Fruit fly (Drosophila melanogaster): Measurements from ENCODE around the gene CG12229.

CG12229 gene

DNA sequence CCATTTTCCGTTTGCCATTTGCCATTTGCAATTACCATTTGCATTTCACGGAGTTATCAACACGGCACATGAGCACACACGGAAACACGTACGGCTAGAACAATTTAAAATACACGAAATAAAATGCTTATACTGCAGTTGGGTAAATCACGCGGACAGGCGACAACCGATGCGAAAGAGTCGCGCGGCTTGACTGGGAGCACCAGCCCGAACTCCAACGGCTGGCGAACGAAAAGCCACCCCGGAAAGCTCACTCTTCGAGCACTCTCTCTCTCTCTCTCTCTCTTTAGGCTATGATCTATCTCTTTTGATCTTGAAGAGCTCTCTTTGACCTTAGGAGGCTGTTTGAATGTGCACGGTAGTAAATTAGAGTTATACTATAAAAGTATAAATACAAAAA is 14.9 kb downstream of the CG12229 start, which contains the start of gene blot (continued):
- TF ChIP-seq tll (GFP tag; optimal IDR thresholded peaks at IDR 0.05) (no peak), CG7987 (GFP tag; optimal IDR thresholded peaks at IDR 0.05) (no peak), Scr (GFP tag; IDR thresholded peaks at IDR 0.05; ENCODE audit: partially characterized antibody) (no peak), sc (optimal IDR thresholded peaks at IDR 0.05) (no peak), sc (GFP tag; optimal IDR thresholded peaks at IDR 0.05) (no peak), nom (GFP tag; optimal IDR thresholded peaks at IDR 0.05) (peak; percentile 52), Hr39 (optimal IDR thresholded peaks at IDR 0.05) (no peak), fu2 (GFP tag; optimal IDR thresholded peaks at IDR 0.05) (no peak), CG14014 (GFP tag; IDR thresholded peaks at IDR 0.05) (peak; percentile 39; the same call in 1 of the 2 replicates), CG12071 (GFP tag; optimal IDR thresholded peaks at IDR 0.05) (peak; percentile 5), CG10462 (GFP tag; optimal IDR thresholded peaks at IDR 0.05) (no peak), ATbp (GFP tag; optimal IDR thresholded peaks at IDR 0.05) (no peak), CG9876 (GFP tag; optimal IDR thresholded peaks at IDR 0.05) (no peak), CG1233 (GFP tag; optimal IDR thresholded peaks at IDR 0.05) (no peak), toy (GFP tag; IDR thresholded peaks at IDR 0.05) (no peak), CG7928 (GFP tag; optimal IDR thresholded peaks at IDR 0.05) (no peak), lola (GFP tag; optimal IDR thresholded peaks at IDR 0.05) (no peak), sd (tag; optimal IDR thresholded peaks at IDR 0.05) (no peak), abd-A (tag; optimal IDR thresholded peaks at IDR 0.05) (no peak), zen (tag; optimal IDR thresholded peaks at IDR 0.05) (no peak), Hr3 (GFP tag; optimal IDR thresholded peaks at IDR 0.05) (no peak), CG17186 (GFP tag; optimal IDR thresholded peaks at IDR 0.05) (no peak), Tbp (GFP tag; optimal IDR thresholded peaks at IDR 0.05) (no peak), Atf-2 (GFP tag; optimal IDR thresholded peaks at IDR 0.05) (no peak), CG17912 (GFP tag; optimal IDR thresholded peaks at IDR 0.05) (no peak), Nf-YA (GFP tag; IDR thresholded peaks at IDR 0.05) (no peak), Awh (GFP tag; IDR thresholded peaks at IDR 0.05) (0 out of 2 replicates have a peak, but pooled peaks have one; percentile 17), Ssrp (tag; optimal IDR thresholded peaks at IDR 0.05) (no peak), Dbx (GFP tag; IDR thresholded peaks at IDR 0.05) (peak; percentile 18; the same call in 1 of the 3 replicates), kay (GFP tag; optimal IDR thresholded peaks at IDR 0.05) (no peak), ewg (GFP tag; optimal IDR thresholded peaks at IDR 0.05) (no peak), ase (GFP tag; IDR thresholded peaks at IDR 0.05) (no peak), YL-1 (GFP tag; optimal IDR thresholded peaks at IDR 0.05) (no peak), CG4707 (GFP tag; optimal IDR thresholded peaks at IDR 0.05) (no peak), klu (GFP tag; IDR thresholded peaks at IDR 0.05) (no peak), Xrp1 (GFP tag; IDR thresholded peaks at IDR 0.05) (no peak), CG9932 (GFP tag; IDR thresholded peaks at IDR 0.05) (no peak), CG12769 (tag; optimal IDR thresholded peaks at IDR 0.05) (peak; percentile 45), Nf-YC (tag; optimal IDR thresholded peaks at IDR 0.05) (no peak), CHES-1-like (GFP tag; optimal IDR thresholded peaks at IDR 0.05) (no peak), gem (tag; optimal IDR thresholded peaks at IDR 0.05) (no peak), unpg (GFP tag; optimal IDR thresholded peaks at IDR 0.05) (no peak), Sry-β (GFP tag; optimal IDR thresholded peaks at IDR 0.05) (no peak), stc (GFP tag; IDR thresholded peaks at IDR 0.05) (0 out of 2 replicates have a peak, but pooled peaks have one; percentile 16), CG2678 (tag; optimal IDR thresholded peaks at IDR 0.05) (no peak), cas (GFP tag; IDR thresholded peaks at IDR 0.05) (no peak), CG11456 (GFP tag; IDR thresholded peaks at IDR 0.05) (no peak), Neu2 (GFP tag; optimal IDR thresholded peaks at IDR 0.05; ENCODE audit: borderline replicate concordance) (no peak), Gsc (GFP tag; IDR thresholded peaks at IDR 0.05) (no peak), Ets97D (GFP tag; optimal IDR thresholded peaks at IDR 0.05) (no peak), CG2875 (GFP tag; optimal IDR thresholded peaks at IDR 0.05) (no peak), CG17328 (GFP tag; IDR thresholded peaks at IDR 0.05) (0 out of 2 replicates have a peak, but pooled peaks have one; percentile 44)
